Fruit fly (Drosophila melanogaster) whole organism, wandering third instar larva: Measurements from ENCODE around the gene CG15530.

ENCODE experiments used
- Abd-B ChIP-seq: fragments of >200 bp; optimal IDR thresholded peaks from 2 replicates; lab custom pipeline; 2017; ENCODE audit warnings: missing biosample characterization, missing genetic modification characterization
- CG32264 ChIP-seq: fragments of 200-800 bp; sonication (Bioruptor generic); optimal IDR thresholded peaks from 2 replicates; lab custom pipeline; 2016; ENCODE audit warnings: missing biosample characterization, missing genetic modification characterization
- CG9705 ChIP-seq: fragments of 200-800 bp; sonication (Bioruptor generic); optimal IDR thresholded peaks from 2 replicates; lab custom pipeline; 2018; ENCODE audit warnings: missing biosample characterization, mild to moderate bottlenecking, missing genetic modification characterization
- CrebA ChIP-seq: fragments of 200-800 bp; sonication (Bioruptor generic); optimal IDR thresholded peaks from 2 replicates; lab custom pipeline; 2016; ENCODE audit warnings: missing biosample characterization, mild to moderate bottlenecking, missing genetic modification characterization, borderline replicate concordance
- Dfd ChIP-seq: fragments of >200 bp; optimal IDR thresholded peaks from 2 replicates; lab custom pipeline; 2017; ENCODE audit warnings: missing biosample characterization, missing genetic modification characterization
- Dif ChIP-seq: fragments of 200-275, 200-300 bp; sonication (Bioruptor generic); optimal IDR thresholded peaks from 2 replicates; lab custom pipeline; 2018; ENCODE audit warnings: missing biosample characterization, missing genetic modification characterization; ENCODE audit not compliant: partially characterized antibody
- GATAd ChIP-seq: sonication (Bioruptor generic); optimal IDR thresholded peaks from 2 replicates; lab custom pipeline; 2016; ENCODE audit warnings: missing biosample characterization, missing genetic modification characterization
- HLH106 ChIP-seq: fragments of 200-800 bp; optimal IDR thresholded peaks from 3 replicates; lab custom pipeline; 2019; ENCODE audit warnings: missing biosample characterization, mild to moderate bottlenecking, missing genetic modification characterization, moderate library complexity
- Hnf4 ChIP-seq: fragments of 200-800 bp; sonication (Bioruptor generic); optimal IDR thresholded peaks from 2 replicates; lab custom pipeline; 2016; ENCODE audit warnings: missing biosample characterization, mild to moderate bottlenecking, missing genetic modification characterization
- Hr78 ChIP-seq: fragments of >200 bp; optimal IDR thresholded peaks from 2 replicates; lab custom pipeline; 2017; ENCODE audit warnings: missing biosample characterization, missing genetic modification characterization
- Hr83 ChIP-seq: fragments of 200-300 bp; sonication (Bioruptor generic); optimal IDR thresholded peaks from 2 replicates; lab custom pipeline; 2016; ENCODE audit warnings: missing biosample characterization, mild to moderate bottlenecking, missing genetic modification characterization, moderate library complexity; ENCODE audit not compliant: poor library complexity, severe bottlenecking
- Jra ChIP-seq: sonication (Bioruptor generic); optimal IDR thresholded peaks from 2 replicates; lab custom pipeline; 2016; ENCODE audit warnings: missing biosample characterization, missing genetic modification characterization
- Mio ChIP-seq: sonication (Bioruptor generic); optimal IDR thresholded peaks from 2 replicates; lab custom pipeline; 2016; ENCODE audit warnings: missing biosample characterization, missing genetic modification characterization
- Myc ChIP-seq: fragments of >200 bp; optimal IDR thresholded peaks from 2 replicates; lab custom pipeline; 2017
- N ChIP-seq: fragments of >200 bp; optimal IDR thresholded peaks from 2 replicates; lab custom pipeline; 2018; ENCODE audit warnings: missing biosample characterization, missing external identifiers, missing genetic modification characterization
- OdsH ChIP-seq: fragments of 200-800 bp; sonication (Bioruptor generic); optimal IDR thresholded peaks from 2 replicates; lab custom pipeline; 2016; ENCODE audit warnings: missing biosample characterization, mild to moderate bottlenecking, missing genetic modification characterization
- Rel ChIP-seq, 2 experiments: fragments of 200-800 bp; sonication (Bioruptor generic) in 1 of 2; optimal IDR thresholded peaks; 2 replicates in 1 of 2; 3 replicates in 1 of 2; lab custom pipeline; 2016 to 2019; ENCODE audit warnings: mild to moderate bottlenecking in 2 of 2, missing biosample characterization in 2 of 2, missing genetic modification characterization in 2 of 2, moderate library complexity in 1 of 2
- Sp1 ChIP-seq: fragments of 200-800 bp; sonication (Bioruptor generic); optimal IDR thresholded peaks from 3 replicates; lab custom pipeline; 2019; ENCODE audit warnings: missing biosample characterization, mild to moderate bottlenecking, missing genetic modification characterization, moderate library complexity
- Vsx2 ChIP-seq: fragments of 200-300, 225-300 bp; sonication (Bioruptor generic); optimal IDR thresholded peaks from 2 replicates; lab custom pipeline; 2018; ENCODE audit warnings: missing biosample characterization, missing genetic modification characterization; ENCODE audit not compliant: partially characterized antibody
- br ChIP-seq: fragments of 200-800 bp; sonication (Bioruptor generic); optimal IDR thresholded peaks from 2 replicates; lab custom pipeline; 2016; ENCODE audit warnings: missing biosample characterization, missing genetic modification characterization
- brk ChIP-seq: fragments of 200-800 bp; sonication (Bioruptor generic); optimal IDR thresholded peaks from 2 replicates; lab custom pipeline; 2016; ENCODE audit warnings: missing biosample characterization, mild to moderate bottlenecking, missing genetic modification characterization
- dl ChIP-seq, 2 experiments: fragments of 175-275, 200-275 bp in 1 of 2; fragments of 200-275 bp in 1 of 2; sonication (Bioruptor generic); optimal IDR thresholded peaks; lab custom pipeline; 2018; ENCODE audit warnings: mild to moderate bottlenecking in 2 of 2, missing biosample characterization in 2 of 2, missing genetic modification characterization in 2 of 2, moderate library complexity in 2 of 2; ENCODE audit not compliant: partially characterized antibody in 2 of 2, insufficient read depth in 1 of 2
- dmrt93B ChIP-seq: fragments of 200-800 bp; sonication (Bioruptor generic); optimal IDR thresholded peaks from 2 replicates; lab custom pipeline; 2018; ENCODE audit warnings: missing biosample characterization, mild to moderate bottlenecking, missing genetic modification characterization
- dsf ChIP-seq: sonication (Bioruptor generic); optimal IDR thresholded peaks from 2 replicates; lab custom pipeline; 2016; ENCODE audit warnings: missing biosample characterization, missing genetic modification characterization, borderline replicate concordance
- ey ChIP-seq: fragments of 200-800 bp; sonication (Bioruptor generic); optimal IDR thresholded peaks from 2 replicates; lab custom pipeline; 2016; ENCODE audit warnings: missing biosample characterization, missing genetic modification characterization
- foxo ChIP-seq, 2 experiments: fragments of 200-800 bp; sonication (Bioruptor generic); optimal IDR thresholded peaks; 2 replicates in 1 of 2; 3 replicates in 1 of 2; lab custom pipeline; 2016 to 2017; ENCODE audit warnings: missing biosample characterization in 2 of 2, missing genetic modification characterization in 2 of 2
- fru ChIP-seq: fragments of 200-800 bp; sonication (Bioruptor generic); optimal IDR thresholded peaks from 3 replicates; lab custom pipeline; 2016; ENCODE audit warnings: missing biosample characterization, mild to moderate bottlenecking, missing genetic modification characterization
- h ChIP-seq: fragments of 200-800 bp; sonication (Bioruptor generic); optimal IDR thresholded peaks from 3 replicates; lab custom pipeline; 2016; ENCODE audit warnings: missing biosample characterization, mild to moderate bottlenecking, missing genetic modification characterization
- jim ChIP-seq: fragments of 175-275, 200-325 bp; sonication (Bioruptor generic); optimal IDR thresholded peaks from 2 replicates; lab custom pipeline; 2016; ENCODE audit warnings: missing biosample characterization, mild to moderate bottlenecking, missing genetic modification characterization
- lola ChIP-seq: fragments of >200 bp; optimal IDR thresholded peaks from 2 replicates; lab custom pipeline; 2017; ENCODE audit warnings: missing biosample characterization, missing genetic modification characterization
- pan ChIP-seq: fragments of >200 bp; optimal IDR thresholded peaks from 2 replicates; lab custom pipeline; 2017
- psq ChIP-seq: fragments of 200-800 bp; sonication (Bioruptor generic); optimal IDR thresholded peaks from 3 replicates; lab custom pipeline; 2017; ENCODE audit warnings: missing biosample characterization, mild to moderate bottlenecking, missing genetic modification characterization, moderate library complexity
- rgr ChIP-seq: fragments of 200-800 bp; sonication (Bioruptor generic); optimal IDR thresholded peaks from 3 replicates; lab custom pipeline; 2016; ENCODE audit warnings: missing biosample characterization, mild to moderate bottlenecking, missing genetic modification characterization
- sage ChIP-seq: fragments of 200-800 bp; sonication (Bioruptor generic); optimal IDR thresholded peaks from 2 replicates; lab custom pipeline; 2016; ENCODE audit warnings: missing biosample characterization, mild to moderate bottlenecking, missing genetic modification characterization
- sv ChIP-seq: fragments of 200-800 bp; sonication (Bioruptor generic); optimal IDR thresholded peaks from 3 replicates; lab custom pipeline; 2016; ENCODE audit warnings: missing biosample characterization, missing genetic modification characterization
- tai ChIP-seq: sonication (Bioruptor generic); optimal IDR thresholded peaks from 2 replicates; lab custom pipeline; 2016; ENCODE audit warnings: missing biosample characterization, missing genetic modification characterization
- usp ChIP-seq: fragments of >200 bp; optimal IDR thresholded peaks from 2 replicates; lab custom pipeline; 2017; ENCODE audit warnings: missing biosample characterization, missing genetic modification characterization
- woc ChIP-seq: sonication (Bioruptor generic); optimal IDR thresholded peaks from 2 replicates; lab custom pipeline; 2016; ENCODE audit warnings: missing biosample characterization, mild to moderate bottlenecking, missing genetic modification characterization

Gene CG15530

dm6 chr3R:30204004-30204603 is 26.4 kb downstream of the CG15530 start:
- no peak for TF ChIP-seq Rel (GFP tag; optimal IDR thresholded peaks at IDR 0.05; lab: Kevin White, UChicago)
- peak; percentile 51 for TF ChIP-seq Rel (tag; optimal IDR thresholded peaks at IDR 0.05; lab: Kevin White, UChicago)
- no peak for TF ChIP-seq Sp1 (GFP tag; lab: Kevin White, UChicago)

DNA sequence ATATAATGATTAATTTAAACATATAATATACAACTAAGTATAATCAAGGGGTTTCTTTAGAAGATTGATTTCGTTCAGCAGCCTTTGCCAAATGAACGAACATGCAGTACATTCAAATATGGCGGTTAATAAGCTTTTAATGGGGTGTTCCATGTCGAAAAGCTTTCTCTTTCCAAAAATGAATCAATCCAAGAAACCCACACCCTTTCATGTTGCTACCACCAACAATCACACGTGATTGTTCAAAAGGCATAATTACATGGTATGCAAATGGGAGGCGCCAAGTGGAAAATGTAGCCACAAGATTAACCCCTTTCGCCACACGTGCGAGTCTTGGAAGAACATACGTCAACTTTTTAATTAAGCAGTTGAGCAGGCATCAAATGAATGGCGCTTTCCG is 28.3 kb downstream of the CG15530 start:
- TF ChIP-seq lola (GFP tag; lab: Kevin White, UChicago) (no peak), psq (GFP tag; lab: Kevin White, UChicago) (no peak), dmrt93B (no peak), Abd-B (GFP tag; lab: Kevin White, UChicago) (no peak), br (GFP tag; lab: Kevin White, UChicago) (no peak), Rel (GFP tag; optimal IDR thresholded peaks at IDR 0.05; lab: Kevin White, UChicago) (no peak), Rel (tag; optimal IDR thresholded peaks at IDR 0.05; lab: Kevin White, UChicago) (no peak), sage (GFP tag; lab: Kevin White, UChicago) (peak; percentile 3), GATAd (GFP tag; lab: Kevin White, UChicago) (no peak)

dm6 chr3R:30208011-30208410 is 30.3 kb downstream of the CG15530 start:
- TF ChIP-seq pan (lab: Kevin White, UChicago) = no peak
- no peak for TF ChIP-seq Jra (GFP tag; lab: Kevin White, UChicago)
- TF ChIP-seq Hr83 = no peak
- TF ChIP-seq N (GFP tag; lab: Kevin White, UChicago) = no peak
- no peak for TF ChIP-seq dl (GFP tag; optimal IDR thresholded peaks at IDR 0.05; lab: Kevin White, UChicago; ENCODE audit: insufficient read depth in 1 of 2, partially characterized antibody in 2 of 2)
- no peak for TF ChIP-seq Vsx2 (GFP tag; lab: Kevin White, UChicago)

DNA sequence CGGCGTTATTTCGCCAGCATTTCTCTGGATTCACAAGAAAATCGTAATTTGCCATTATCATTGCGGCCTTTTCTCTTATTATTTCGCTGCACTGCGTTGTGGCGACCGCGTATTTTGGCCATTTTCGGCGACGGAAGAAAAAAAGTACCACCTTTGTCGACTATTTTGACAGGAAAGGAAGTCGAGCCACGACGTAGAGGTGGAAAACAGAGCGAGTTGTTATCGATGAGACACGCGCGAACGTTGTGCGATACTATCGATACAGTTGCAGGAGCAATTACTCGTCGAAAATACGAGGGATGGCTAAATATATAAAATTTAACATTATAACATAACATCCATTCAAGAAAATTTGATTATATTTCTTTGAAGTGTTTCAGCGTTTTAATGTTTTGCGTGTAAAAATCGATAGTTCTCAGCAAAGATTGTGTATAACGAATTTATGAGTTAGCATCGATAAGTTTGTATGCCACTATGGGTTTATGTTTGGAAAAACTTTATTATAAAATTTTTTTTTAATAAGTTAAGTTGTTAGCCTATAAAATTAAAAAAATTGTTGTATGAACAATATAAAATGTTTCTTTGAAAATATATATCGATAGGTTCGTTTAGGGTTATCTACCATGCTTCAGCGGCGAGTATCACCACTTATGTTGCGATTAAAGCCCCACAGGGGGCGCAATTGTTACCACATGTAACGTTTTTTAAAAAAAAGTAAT is 31.2 kb downstream of the CG15530 start, which contains the start of gene RpS7:
RpS7 (minus strand) TSS at position 255 of the 719 bp plus-strand sequence.
- TF ChIP-seq CG32264 (GFP tag; lab: Kevin White, UChicago) = no peak
- TF ChIP-seq tai (GFP tag; lab: Kevin White, UChicago) = no peak
- peak; percentile 77 for TF ChIP-seq Sp1 (GFP tag; lab: Kevin White, UChicago)
- peak; percentile 70 for TF ChIP-seq CG9705 (GFP tag; lab: Kevin White, UChicago)
- TF ChIP-seq Hnf4 (GFP tag; lab: Kevin White, UChicago) = peak; percentile 34
- peak; percentile 39 for TF ChIP-seq br (GFP tag; lab: Kevin White, UChicago)
- no peak for TF ChIP-seq CrebA (GFP tag; lab: Kevin White, UChicago)
- TF ChIP-seq Dif (GFP tag; lab: Kevin White, UChicago) = no peak
- no peak for TF ChIP-seq usp (GFP tag; lab: Kevin White, UChicago)
- peak; percentile 56 for TF ChIP-seq sv (GFP tag; lab: Kevin White, UChicago)
- TF ChIP-seq sage (GFP tag; lab: Kevin White, UChicago) = no peak
- peak; percentile 42 for TF ChIP-seq OdsH
- peak; percentile 13 for TF ChIP-seq ey (GFP tag; lab: Kevin White, UChicago)
- peak; percentile 34 for TF ChIP-seq Jra (GFP tag; lab: Kevin White, UChicago)
- TF ChIP-seq pan (lab: Kevin White, UChicago) = no peak
- no peak for TF ChIP-seq N (GFP tag; lab: Kevin White, UChicago)
- peak; percentile 29 for TF ChIP-seq woc (GFP tag; lab: Kevin White, UChicago)
- peak; percentile 36 for TF ChIP-seq dsf (GFP tag; lab: Kevin White, UChicago)
- peak; percentile 84 for TF ChIP-seq h (GFP tag; lab: Kevin White, UChicago)
- no peak for TF ChIP-seq jim
- peak; percentile 82 for TF ChIP-seq Hr83
- no peak for TF ChIP-seq Rel (GFP tag; optimal IDR thresholded peaks at IDR 0.05; lab: Kevin White, UChicago)
- peak; percentile 49 for TF ChIP-seq Rel (tag; optimal IDR thresholded peaks at IDR 0.05; lab: Kevin White, UChicago)
- TF ChIP-seq Hr78 = no peak
- TF ChIP-seq rgr (GFP tag; lab: Kevin White, UChicago) = peak; percentile 69
- no peak for TF ChIP-seq Dfd (GFP tag; lab: Kevin White, UChicago)
- peak; percentile 55 for TF ChIP-seq fru (GFP tag; lab: Kevin White, UChicago)
- TF ChIP-seq Vsx2 (GFP tag; lab: Kevin White, UChicago) = no peak
- TF ChIP-seq Abd-B (GFP tag; lab: Kevin White, UChicago) = no peak
- TF ChIP-seq lola (GFP tag; lab: Kevin White, UChicago) = no peak
- TF ChIP-seq Myc = peak; percentile 53
- peak in 1 of 2 experiments; percentile 44 for TF ChIP-seq foxo (GFP tag; optimal IDR thresholded peaks at IDR 0.05; lab: Kevin White, UChicago)
- peak; percentile 47 for TF ChIP-seq psq (GFP tag; lab: Kevin White, UChicago)
- peak; percentile 45 for TF ChIP-seq GATAd (GFP tag; lab: Kevin White, UChicago)
- TF ChIP-seq brk (GFP tag; lab: Kevin White, UChicago) = no peak
- peak; percentile 64 for TF ChIP-seq dmrt93B
- TF ChIP-seq HLH106 (tag; lab: Kevin White, UChicago) = peak; percentile 67
- no peak for TF ChIP-seq dl (GFP tag; optimal IDR thresholded peaks at IDR 0.05; lab: Kevin White, UChicago; ENCODE audit: insufficient read depth in 1 of 2, partially characterized antibody in 2 of 2)
- TF ChIP-seq Mio = no peak
